Worm (Caenorhabditis elegans): Measurements from ENCODE around the gene F08H9.2.

The F08H9.2 gene

ce11 chrV:14414964-14415564 is 45.4 kb upstream of the F08H9.2 start, which contains the start of the genes nxf-1 and C15H11.11 (continued):
- peak; percentile 74 for TF ChIP-seq tbx-2 (tag; optimal IDR thresholded peaks at IDR 0.05)

- peak in 1 of 2 experiments; percentile 12 for TF ChIP-seq lsy-2 (tag; optimal IDR thresholded peaks at IDR 0.05)
- no peak for TF ChIP-seq unc-98 (GFP tag; IDR thresholded peaks at IDR 0.05)
- TF ChIP-seq tlp-1 (tag; optimal IDR thresholded peaks at IDR 0.05), result no peak
- TF ChIP-seq zip-4 (GFP tag; optimal IDR thresholded peaks at IDR 0.05), result no peak
- TF ChIP-seq nhr-85 (tag), result no peak
- no peak for TF ChIP-seq C04F5.9 (tag; optimal IDR thresholded peaks at IDR 0.05)
- no peak for TF ChIP-seq efl-3 (GFP tag; optimal IDR thresholded peaks at IDR 0.05)
Measured at ce11 chrV:14417735-14418134, 42.7 kb upstream of the F08H9.2 start, which contains the start of the genes nxf-2 and set-31. nxf-2 (minus strand) TSS chrV:14417835. set-31 (plus strand) TSS chrV:14417903.

- no peak for TF ChIP-seq lin-13 (GFP tag; optimal IDR thresholded peaks at IDR 0.05)
- TF ChIP-seq efl-1 (optimal IDR thresholded peaks at IDR 0.05), result no peak
- TF ChIP-seq efl-1 (GFP tag; optimal IDR thresholded peaks at IDR 0.05 in 1 of 2), result peak in 1 of 2 experiments; percentile 34
Measured at ce11 chrV:14419855-14420254, 40.6 kb upstream of the F08H9.2 start.

ce11 chrV:14421325-14421724 is 39.1 kb upstream of the F08H9.2 start, which contains the start of gene dhs-22:
dhs-22 (minus strand) TSS chrV:14421440.
- TF ChIP-seq unc-62 (GFP tag; optimal IDR thresholded peaks at IDR 0.05), result no peak
- no peak for TF ChIP-seq C34B4.2 (tag; optimal IDR thresholded peaks at IDR 0.05)
- TF ChIP-seq nhr-11 (tag; optimal IDR thresholded peaks at IDR 0.05), result no peak
- no peak for TF ChIP-seq sptf-1 (tag; optimal IDR thresholded peaks at IDR 0.05)
- no peak for TF ChIP-seq nhr-12 (tag; optimal IDR thresholded peaks at IDR 0.05)
- TF ChIP-seq ama-1 (optimal IDR thresholded peaks at IDR 0.05), result no peak

ce11 chrV:14422317-14422716 is 38.1 kb upstream of the F08H9.2 start, which contains the start of gene pas-1:
pas-1 (minus strand) TSS chrV:14422618.
- no peak for TF ChIP-seq Y116A8C.19 (tag; optimal IDR thresholded peaks at IDR 0.05; ENCODE audit: borderline replicate concordance)
- TF ChIP-seq efl-1 (optimal IDR thresholded peaks at IDR 0.05), result no peak
- TF ChIP-seq efl-1 (GFP tag; optimal IDR thresholded peaks at IDR 0.05 in 1 of 2), result peak in 1 of 2 experiments; percentile 10

ce11 chrV:14423268-14423667 is 37.2 kb upstream of the F08H9.2 start, which contains the start of gene rpoa-12:
rpoa-12 (minus strand) TSS chrV:14423304.
- TF ChIP-seq nhr-237 (tag; optimal IDR thresholded peaks at IDR 0.05) (no peak), nhr-90 (tag; optimal IDR thresholded peaks at IDR 0.05; ENCODE audit: poor library complexity) (peak; percentile 49), C04F5.9 (tag; optimal IDR thresholded peaks at IDR 0.05) (no peak), hlh-17 (GFP tag; optimal IDR thresholded peaks at IDR 0.05; ENCODE audit: borderline replicate concordance) (no peak), grh-1 (GFP tag; IDR thresholded peaks at IDR 0.05) (no peak), ama-1 (optimal IDR thresholded peaks at IDR 0.05) (no peak), irx-1 (tag; optimal IDR thresholded peaks at IDR 0.05) (no peak), hpl-2 (GFP tag; optimal IDR thresholded peaks at IDR 0.05) (no peak), unc-98 (GFP tag; IDR thresholded peaks at IDR 0.05) (0 out of 2 replicates have a peak, but pooled peaks have one; percentile 44), fkh-4 (tag; optimal IDR thresholded peaks at IDR 0.05; ENCODE audit: borderline replicate concordance) (no peak), nhr-76 (tag; optimal IDR thresholded peaks at IDR 0.05) (no peak), aly-2 (tag; optimal IDR thresholded peaks at IDR 0.05) (no peak), pax-3 (tag; optimal IDR thresholded peaks at IDR 0.05) (peak; percentile 92), snu-23 (GFP tag; optimal IDR thresholded peaks at IDR 0.05) (peak; percentile 57), nhr-11 (tag; optimal IDR thresholded peaks at IDR 0.05) (no peak), ceh-63 (GFP tag; optimal IDR thresholded peaks at IDR 0.05) (no peak), mep-1 (tag; optimal IDR thresholded peaks at IDR 0.05) (no peak), tbx-2 (tag; optimal IDR thresholded peaks at IDR 0.05) (peak; percentile 44), zip-4 (GFP tag; optimal IDR thresholded peaks at IDR 0.05) (no peak), nhr-84 (tag; optimal IDR thresholded peaks at IDR 0.05) (no peak), sup-37 (GFP tag; optimal IDR thresholded peaks at IDR 0.05) (no peak), isw-1 (GFP tag; IDR thresholded peaks at IDR 0.05) (peak; percentile 32; the same call in 1 of the 2 replicates), C34B4.2 (tag; optimal IDR thresholded peaks at IDR 0.05) (no peak), unc-62 (GFP tag; optimal IDR thresholded peaks at IDR 0.05) (no peak), fkh-8 (tag; optimal IDR thresholded peaks at IDR 0.05) (peak; percentile 63), ces-1 (GFP tag; optimal IDR thresholded peaks at IDR 0.05) (no peak), nhr-77 (tag; optimal IDR thresholded peaks at IDR 0.05) (no peak), lin-35 (GFP tag; optimal IDR thresholded peaks at IDR 0.05) (peak; percentile 27 to 76), unc-86 (tag; optimal IDR thresholded peaks at IDR 0.05) (no peak), jun-1 (tag; optimal IDR thresholded peaks at IDR 0.05) (no peak), vab-15 (tag; optimal IDR thresholded peaks at IDR 0.05) (peak; percentile 50), lir-3 (tag; optimal IDR thresholded peaks at IDR 0.05; ENCODE audit: poor library complexity) (peak; percentile 68)

Data from whole organism, L1 larva.